Worm (Caenorhabditis elegans): Measurements from ENCODE around the gene wsp-1.

DNA sequence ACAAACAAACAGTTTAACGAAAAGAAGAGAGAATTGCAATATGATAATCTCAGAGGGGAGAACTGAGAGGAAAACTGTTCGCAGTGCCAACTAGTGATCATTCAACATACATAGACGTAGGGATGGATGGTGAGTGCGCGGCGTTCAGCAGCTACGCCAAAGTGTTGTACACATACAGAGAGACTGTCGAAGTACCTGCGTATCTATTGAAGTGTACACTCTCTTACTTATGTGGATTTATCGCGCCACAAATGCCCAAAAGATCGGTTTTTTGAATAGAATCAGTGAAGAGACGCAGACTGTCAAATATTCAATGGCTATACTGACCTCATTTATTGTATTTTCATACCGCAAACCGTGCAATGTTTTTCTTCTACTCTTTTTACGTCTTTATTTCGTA, 28.5 kb downstream of the wsp-1 start:
- TF ChIP-seq unc-62 (GFP tag; optimal IDR thresholded peaks at IDR 0.05) (no peak), lsy-2 (tag; optimal IDR thresholded peaks at IDR 0.05) (no peak), nhr-12 (tag; optimal IDR thresholded peaks at IDR 0.05) (no peak), unc-120 (tag; optimal IDR thresholded peaks at IDR 0.05; ENCODE audit: poor library complexity, severe bottlenecking) (no peak), ztf-11 (tag; optimal IDR thresholded peaks at IDR 0.05) (no peak), mls-2 (tag; optimal IDR thresholded peaks at IDR 0.05) (no peak)
